Worm (Caenorhabditis elegans) whole organism, L4 larva: ENCODE measurements around the gene R08D7.5.

Experiments
- D1046.2 ChIP-seq: fragments of 200-800 bp; sonication (Bioruptor generic); IDR thresholded peaks from 2 replicates; pipeline ENCODE4 v1.3.6; 2022; ENCODE audit warnings: missing genetic modification characterization, missing compliant biosample characterization
- F37D6.2 ChIP-seq: sonication (generic microtip); optimal IDR thresholded peaks from 2 replicates; lab custom pipeline; 2016; ENCODE audit warnings: mild to moderate bottlenecking, missing genetic modification characterization, missing compliant biosample characterization
- R02D3.7 ChIP-seq: fragments of 150-350 bp; sonication (generic microtip); optimal IDR thresholded peaks from 3 replicates; lab custom pipeline; 2014; ENCODE audit warnings: missing biosample characterization, missing genetic modification characterization
- Y105C5A.15 ChIP-seq: fragments of 200-800 bp; sonication (Bioruptor generic); IDR thresholded peaks from 2 replicates; pipeline ENCODE4 v1.3.6; 2022; ENCODE audit warnings: missing genetic modification characterization, missing compliant biosample characterization
- Y5F2A.4 ChIP-seq: fragments of 200-800 bp; sonication (Bioruptor generic); optimal IDR thresholded peaks from 2 replicates; lab custom pipeline; 2018; ENCODE audit warnings: mild to moderate bottlenecking, missing genetic modification characterization, missing compliant biosample characterization
- Y75B8A.6 ChIP-seq: fragments of 200-800 bp; sonication (Bioruptor generic); IDR thresholded peaks from 2 replicates; pipeline ENCODE4 v1.3.6; 2022; ENCODE audit warnings: missing genetic modification reagents, missing genetic modification characterization, missing compliant biosample characterization
- aha-1 ChIP-seq: fragments of 150-350 bp; peaks from one replicate; lab custom pipeline; 2014; ENCODE audit warnings: missing biosample characterization, missing genetic modification characterization
- aly-2 ChIP-seq: sonication (generic microtip); optimal IDR thresholded peaks from 2 replicates; lab custom pipeline; 2018; ENCODE audit warnings: missing biosample characterization, missing genetic modification characterization
- arid-1 ChIP-seq: fragments of 200-800 bp; sonication (Bioruptor generic); conservative IDR thresholded peaks from 2 replicates; pipeline ENCODE4 v1.3.6; 2022; ENCODE audit warnings: missing genetic modification reagents, missing genetic modification characterization, missing compliant biosample characterization
- attf-4 ChIP-seq: sonication (generic microtip); optimal IDR thresholded peaks from 3 replicates; lab custom pipeline; 2017; ENCODE audit warnings: missing biosample characterization, missing genetic modification characterization
- ceh-20 ChIP-seq: fragments of 200-800 bp; sonication (Bioruptor generic); IDR thresholded peaks from 2 replicates; pipeline ENCODE4 v1.3.6; 2022; ENCODE audit warnings: missing genetic modification reagents, missing genetic modification characterization, missing compliant biosample characterization
- ceh-28 ChIP-seq: fragments of 150-350 bp; optimal IDR thresholded peaks from 2 replicates; lab custom pipeline; 2014; ENCODE audit warnings: missing biosample characterization, missing genetic modification reagents, missing genetic modification characterization
- cey-2 ChIP-seq: sonication (generic microtip); optimal IDR thresholded peaks from 3 replicates; lab custom pipeline; 2017; ENCODE audit warnings: missing genetic modification characterization, mild to moderate bottlenecking, missing compliant biosample characterization, antibody characterized with exemption, borderline replicate concordance; ENCODE audit not compliant: insufficient read depth
- dmd-6 ChIP-seq: fragments of 200-800 bp; sonication (Bioruptor generic); IDR thresholded peaks from 2 replicates; pipeline ENCODE4 v1.3.6; 2022; ENCODE audit warnings: missing genetic modification reagents, missing genetic modification characterization, missing compliant biosample characterization
- dmd-9 ChIP-seq: fragments of 200-800 bp; sonication (Bioruptor generic); IDR thresholded peaks from 2 replicates; pipeline ENCODE4 v1.3.6; 2022; ENCODE audit warnings: missing genetic modification reagents, missing genetic modification characterization, missing compliant biosample characterization
- dpl-1 ChIP-seq: fragments of 150-350 bp; optimal IDR thresholded peaks from 2 replicates; lab custom pipeline; 2014; ENCODE audit warnings: missing biosample characterization, missing genetic modification reagents, missing genetic modification characterization
- egl-43 ChIP-seq: fragments of 200-800 bp; sonication (Bioruptor generic); IDR thresholded peaks from 2 replicates; pipeline ENCODE4 v1.3.6; 2022; ENCODE audit warnings: missing genetic modification reagents, missing genetic modification characterization, missing compliant biosample characterization
- fkh-10 ChIP-seq: fragments of 150-350 bp; optimal IDR thresholded peaks from 2 replicates; lab custom pipeline; 2014; ENCODE audit warnings: missing biosample characterization, missing genetic modification reagents, missing genetic modification characterization
- hlh-11 ChIP-seq: fragments of 200-800 bp; sonication (Bioruptor generic); optimal IDR thresholded peaks from 2 replicates; lab custom pipeline; 2018; ENCODE audit warnings: mild to moderate bottlenecking, missing genetic modification characterization, missing compliant biosample characterization
- hmg-1.1 ChIP-seq: fragments of 200-800 bp; sonication (Bioruptor generic); IDR thresholded peaks from 2 replicates; pipeline ENCODE4 v1.3.6; 2022; ENCODE audit warnings: missing genetic modification reagents, missing genetic modification characterization, missing compliant biosample characterization
- lin-29 ChIP-seq: fragments of 200-800 bp; sonication (Bioruptor generic); IDR thresholded peaks from 2 replicates; pipeline ENCODE4 v1.3.6; 2022; ENCODE audit warnings: missing genetic modification reagents, missing genetic modification characterization, missing compliant biosample characterization
- lin-38 ChIP-seq: fragments of 200-800 bp; sonication (Bioruptor generic); IDR thresholded peaks from 2 replicates; pipeline ENCODE4 v1.3.6; 2022; ENCODE audit warnings: missing genetic modification reagents, missing genetic modification characterization, missing compliant biosample characterization
- lir-3 ChIP-seq: sonication (generic microtip); optimal IDR thresholded peaks from 2 replicates; lab custom pipeline; 2016; ENCODE audit warnings: mild to moderate bottlenecking, missing genetic modification characterization, missing compliant biosample characterization
- mes-2 ChIP-seq: sonication (generic microtip); optimal IDR thresholded peaks from 2 replicates; lab custom pipeline; 2016; ENCODE audit warnings: missing genotype, mild to moderate bottlenecking, missing genetic modification characterization, missing compliant biosample characterization; ENCODE audit not compliant: poor library complexity, severe bottlenecking
- mxl-3 ChIP-seq: fragments of 200-800 bp; sonication (Bioruptor generic); optimal IDR thresholded peaks from 2 replicates; lab custom pipeline; 2018; ENCODE audit warnings: mild to moderate bottlenecking, missing genetic modification characterization, missing compliant biosample characterization
- nhr-11 ChIP-seq: fragments of 150-350 bp; optimal IDR thresholded peaks from 2 replicates; lab custom pipeline; 2014; ENCODE audit warnings: missing biosample characterization, missing genetic modification characterization
- nhr-111 ChIP-seq: fragments of 200-800 bp; sonication (Bioruptor generic); optimal IDR thresholded peaks from 2 replicates; lab custom pipeline; 2018; ENCODE audit warnings: mild to moderate bottlenecking, missing genetic modification characterization, missing compliant biosample characterization
- nhr-237 ChIP-seq: sonication (generic microtip); optimal IDR thresholded peaks from 2 replicates; lab custom pipeline; 2017; ENCODE audit warnings: missing biosample characterization, missing genetic modification characterization
- nhr-28 ChIP-seq: fragments of 150-350 bp; optimal IDR thresholded peaks from 2 replicates; lab custom pipeline; 2014; ENCODE audit warnings: missing biosample characterization, missing genetic modification characterization
- nhr-41 ChIP-seq: fragments of 200-800 bp; sonication (Bioruptor generic); IDR thresholded peaks from 2 replicates; pipeline ENCODE4 v1.3.6; 2022; ENCODE audit warnings: missing genetic modification reagents, missing genetic modification characterization, missing compliant biosample characterization
- nhr-77 ChIP-seq: fragments of 150-350 bp; optimal IDR thresholded peaks from 2 replicates; lab custom pipeline; 2014; ENCODE audit warnings: missing biosample characterization, missing genetic modification characterization
- pha-4 ChIP-seq, 2 experiments: fragments of 150-350 bp in 1 of 2; fragments of 200-800 bp in 1 of 2; sonication (Bioruptor generic) in 1 of 2; IDR thresholded peaks in 1 of 2; optimal IDR thresholded peaks in 1 of 2; 2 replicates each; pipeline versions ENCODE4 v1.3.6 to Lab custom; 2014 to 2022; ENCODE audit warnings: missing genetic modification characterization in 2 of 2, missing genetic modification reagents in 2 of 2, missing biosample characterization in 1 of 2, missing compliant biosample characterization in 1 of 2
- php-3 ChIP-seq: fragments of 200-800 bp; sonication (Bioruptor generic); IDR thresholded peaks from 2 replicates; pipeline ENCODE4 v1.3.6; 2022; ENCODE audit warnings: missing genetic modification reagents, missing genetic modification characterization, missing compliant biosample characterization
- rbr-2 ChIP-seq: sonication (generic microtip); optimal IDR thresholded peaks from 2 replicates; lab custom pipeline; 2016; ENCODE audit warnings: missing genotype, missing genetic modification characterization, missing compliant biosample characterization
- saeg-2 ChIP-seq: fragments of 200-800 bp; sonication (Bioruptor generic); IDR thresholded peaks from 2 replicates; pipeline ENCODE4 v1.3.6; 2022; ENCODE audit warnings: missing genetic modification reagents, missing genetic modification characterization, missing compliant biosample characterization
- sdz-12 ChIP-seq: fragments of 200-800 bp; sonication (Bioruptor generic); optimal IDR thresholded peaks from 2 replicates; lab custom pipeline; 2018; ENCODE audit warnings: mild to moderate bottlenecking, missing genetic modification characterization, missing compliant biosample characterization
- set-16 ChIP-seq: fragments of 200-800 bp; sonication (Bioruptor generic); IDR thresholded peaks from 2 replicates; pipeline ENCODE4 v1.3.6; 2022; ENCODE audit warnings: missing genetic modification reagents, missing genetic modification characterization, missing compliant biosample characterization
- skn-1 ChIP-seq: fragments of 150-350 bp; optimal IDR thresholded peaks from 2 replicates; lab custom pipeline; 2014; ENCODE audit warnings: missing biosample characterization, missing genetic modification characterization
- unc-62 ChIP-seq, 3 experiments: fragments of 150-350 bp in 1 of 3; sonication (generic microtip); optimal IDR thresholded peaks in 2 of 3; peaks in 1 of 3; 1 replicate in 1 of 3; 2 replicates in 2 of 3; lab custom pipeline; 2014 to 2017; ENCODE audit warnings: missing biosample characterization in 3 of 3, missing genetic modification characterization in 3 of 3, missing genetic modification reagents in 3 of 3, missing genotype in 1 of 3
- zag-1 ChIP-seq: fragments of 150-350 bp; optimal IDR thresholded peaks from 2 replicates; lab custom pipeline; 2014; ENCODE audit warnings: missing biosample characterization, missing genetic modification characterization
- zfp-2 ChIP-seq: sonication (generic microtip); optimal IDR thresholded peaks from 2 replicates; lab custom pipeline; 2016; ENCODE audit warnings: mild to moderate bottlenecking, missing genetic modification characterization, missing compliant biosample characterization

Gene R08D7.5

DNA sequence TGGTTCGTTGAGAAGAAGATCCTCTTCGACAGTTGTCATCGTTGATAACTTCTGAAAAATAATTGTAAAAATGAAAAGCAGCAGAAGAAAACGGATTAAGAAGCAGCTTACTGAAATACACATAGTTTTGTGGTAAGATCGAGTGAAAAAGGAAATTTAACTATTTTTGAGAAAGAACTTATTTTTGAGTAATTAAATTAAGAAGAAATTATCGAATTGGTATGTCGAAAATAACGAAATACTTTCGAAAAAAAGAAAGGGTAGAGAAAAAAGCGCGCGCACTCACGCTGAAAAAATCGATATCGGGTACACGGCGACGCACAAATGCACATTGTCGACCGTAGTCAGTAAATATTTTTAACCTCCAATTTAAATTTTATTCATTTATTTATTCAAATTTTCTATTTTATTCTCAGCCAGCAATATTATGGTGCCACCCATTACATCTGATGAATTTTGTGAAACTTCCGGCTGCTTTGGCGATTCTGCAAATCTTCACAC, 17.7 kb upstream of the R08D7.5 start, which contains the start of the genes ZK643.5 and ZK643.2 (continued):
- TF ChIP-seq sdz-12 (GFP tag; lab: Kevin White, UChicago): no peak
- peak; percentile 80 for TF ChIP-seq dpl-1 (GFP tag; lab: Kevin White, UChicago)
- TF ChIP-seq nhr-41: no peak
- no peak for TF ChIP-seq cey-2 (tag; lab: Kevin White, UChicago)
- TF ChIP-seq lin-38 (GFP tag; lab: Robert Waterston, UW): no peak
- TF ChIP-seq hmg-1.1 (GFP tag; lab: Robert Waterston, UW): 0 out of 2 replicates have a peak, but pooled peaks have one; percentile 26
- TF ChIP-seq, all 104 proteins: peak for 11

DNA sequence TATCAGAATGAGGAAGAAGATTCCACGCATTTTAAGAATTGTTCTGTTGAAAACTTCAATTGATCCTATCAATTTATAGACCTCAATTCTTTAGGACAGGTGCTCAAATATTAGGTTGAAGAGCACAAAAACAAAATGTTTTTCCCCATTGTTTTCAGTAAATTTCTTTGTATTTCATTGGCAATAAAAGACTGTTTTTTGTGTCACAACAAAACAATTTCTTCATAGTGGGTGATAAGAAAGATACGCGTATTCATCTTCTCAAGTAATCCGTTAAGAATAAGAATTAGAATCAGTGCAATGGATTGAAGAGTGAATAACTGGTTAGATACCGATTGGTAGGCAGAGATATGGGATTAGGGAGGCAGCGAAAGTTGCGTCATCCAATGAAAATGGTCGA, 13.3 kb upstream of the R08D7.5 start, which contains the start of gene ZK643.6:
Gene ZK643.6 (minus strand): TSS at position 101 of the 400 bp plus-strand sequence.
- TF ChIP-seq R02D3.7 (tag; lab: Kevin White, UChicago) (no peak), ceh-20 (GFP tag; lab: Robert Waterston, UW) (no peak), aly-2 (tag; lab: Kevin White, UChicago) (no peak), mes-2 (tag; lab: Kevin White, UChicago) (no peak), saeg-2 (GFP tag; lab: Robert Waterston, UW) (no peak), nhr-111 (no peak), zfp-2 (no peak), D1046.2 (no peak), lin-38 (GFP tag; lab: Robert Waterston, UW) (no peak), mxl-3 (GFP tag; lab: Kevin White, UChicago) (no peak), dmd-9 (GFP tag; lab: Robert Waterston, UW) (no peak), nhr-41 (no peak), unc-62 (GFP tag; optimal IDR thresholded peaks at IDR 0.05 in 1 of 2; lab: Kevin White, UChicago) (no peak), unc-62 (tag; optimal IDR thresholded peaks at IDR 0.05; lab: Kevin White, UChicago) (no peak), zag-1 (tag; lab: Kevin White, UChicago) (no peak)

DNA sequence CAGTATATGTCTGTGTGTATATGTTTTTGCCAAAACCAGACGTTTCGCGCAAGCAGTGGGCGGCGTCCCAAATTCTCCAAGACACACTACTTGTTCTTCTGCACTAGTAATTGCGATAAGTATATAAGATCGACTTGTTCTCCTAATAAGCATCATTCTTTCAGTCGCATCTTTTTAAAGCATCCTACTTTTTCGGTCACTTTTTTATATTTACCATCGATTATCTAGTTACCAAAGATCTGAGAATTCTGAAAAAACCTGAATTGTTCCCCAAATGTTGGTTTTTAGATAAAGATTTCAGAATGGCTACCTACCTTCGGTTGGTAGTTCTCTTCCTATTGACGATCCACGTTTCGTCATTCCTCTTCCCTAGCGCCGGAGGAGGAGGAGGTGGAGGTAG, 11.9 kb upstream of the R08D7.5 start, which contains the start of gene grl-25:
Gene grl-25 (plus strand): TSS at position 301 of the 400 bp plus-strand sequence.
- TF ChIP-seq aha-1 (no peak), lir-3 (no peak), attf-4 (no peak), nhr-28 (tag; lab: Kevin White, UChicago) (no peak)

DNA sequence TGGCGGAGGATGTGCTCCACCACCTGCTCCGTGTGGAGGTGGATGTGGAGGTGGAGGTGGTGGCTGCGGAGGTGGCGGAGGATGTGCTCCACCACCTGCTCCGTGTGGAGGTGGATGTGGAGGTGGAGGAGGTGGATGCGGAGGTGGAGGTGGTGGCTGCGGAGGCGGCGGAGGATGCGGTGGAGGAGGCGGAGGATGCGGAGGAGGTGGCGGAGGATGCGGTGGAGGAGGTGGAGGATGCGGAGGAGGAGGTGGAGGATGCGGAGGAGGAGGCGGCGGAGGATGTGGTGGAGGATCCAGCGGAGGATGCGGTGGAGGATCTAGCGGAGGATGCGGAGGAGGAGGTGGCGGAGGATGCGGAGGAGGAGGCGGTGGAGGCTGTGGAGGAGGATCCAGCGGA, 11.5 kb upstream of the R08D7.5 start:
- TF ChIP-seq egl-43 (GFP tag; lab: Robert Waterston, UW) (0 out of 2 replicates have a peak, but pooled peaks have one; percentile 16), set-16 (GFP tag; lab: Robert Waterston, UW) (peak; percentile 99), F37D6.2 (tag; lab: Kevin White, UChicago) (no peak), pha-4 (GFP tag; IDR thresholded peaks at IDR 0.05; lab: Robert Waterston, UW) (peak; percentile 98; the same call in 1 of the 2 replicates), pha-4 (tag; optimal IDR thresholded peaks at IDR 0.05; lab: Kevin White, UChicago) (no peak)
- TF ChIP-seq, all 104 proteins: peak for 3

DNA sequence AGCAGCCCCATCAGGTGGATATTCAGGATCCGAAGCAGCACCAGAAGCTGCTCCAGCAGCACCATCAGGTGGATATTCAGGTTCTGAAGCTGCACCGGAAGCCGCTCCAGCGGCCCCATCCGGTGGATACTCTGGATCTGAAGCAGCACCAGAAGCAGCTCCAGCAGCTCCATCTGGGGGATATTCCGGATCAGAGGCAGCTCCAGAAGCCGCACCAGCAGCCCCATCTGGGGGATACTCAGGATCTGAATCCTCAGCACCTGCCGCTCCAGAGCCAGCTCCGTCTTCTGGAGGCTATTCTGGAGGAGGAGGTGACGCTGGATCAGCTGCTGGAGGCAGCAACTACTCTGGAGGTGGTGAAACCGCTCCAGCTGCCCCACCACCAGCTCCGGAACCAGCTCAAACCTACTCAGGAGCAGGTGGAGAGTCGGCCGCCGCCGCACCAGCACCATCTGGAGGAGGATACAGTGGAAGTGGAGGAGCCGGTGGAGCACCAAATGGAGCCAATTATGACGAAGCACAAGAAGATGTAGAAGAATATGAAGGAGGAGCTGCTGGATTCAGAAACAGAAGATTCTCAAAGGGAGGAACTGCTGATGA, 9.1 kb upstream of the R08D7.5 start:
- no peak for TF ChIP-seq lin-29 (GFP tag; lab: Robert Waterston, UW)
- TF ChIP-seq hlh-11 (tag; lab: Kevin White, UChicago): no peak
- TF ChIP-seq fkh-10 (GFP tag; lab: Kevin White, UChicago): no peak
- TF ChIP-seq aha-1: no peak
- TF ChIP-seq nhr-77 (tag; lab: Kevin White, UChicago): no peak
- peak; percentile 96 for TF ChIP-seq set-16 (GFP tag; lab: Robert Waterston, UW)
- no peak for TF ChIP-seq ceh-20 (GFP tag; lab: Robert Waterston, UW)
- no peak for TF ChIP-seq nhr-237
- TF ChIP-seq Y5F2A.4 (GFP tag; lab: Kevin White, UChicago): no peak
- TF ChIP-seq unc-62 (GFP tag; optimal IDR thresholded peaks at IDR 0.05 in 1 of 2; lab: Kevin White, UChicago): peak in 1 of 2 experiments; percentile 15
- no peak for TF ChIP-seq unc-62 (tag; optimal IDR thresholded peaks at IDR 0.05; lab: Kevin White, UChicago)
- TF ChIP-seq pha-4 (GFP tag; IDR thresholded peaks at IDR 0.05; lab: Robert Waterston, UW): peak; percentile 69; the same call in 1 of the 2 replicates
- no peak for TF ChIP-seq pha-4 (tag; optimal IDR thresholded peaks at IDR 0.05; lab: Kevin White, UChicago)
- no peak for TF ChIP-seq sdz-12 (GFP tag; lab: Kevin White, UChicago)
- no peak for TF ChIP-seq skn-1
- no peak for TF ChIP-seq ceh-28 (tag; lab: Kevin White, UChicago)
- no peak for TF ChIP-seq dmd-6
- no peak for TF ChIP-seq rbr-2 (tag; lab: Kevin White, UChicago)
- no peak for TF ChIP-seq php-3
- no peak for TF ChIP-seq Y75B8A.6
- no peak for TF ChIP-seq arid-1 (GFP tag; lab: Robert Waterston, UW)
- TF ChIP-seq nhr-11: no peak
- TF ChIP-seq Y105C5A.15: no peak
